Worm (Caenorhabditis elegans) whole organism, young adult: ENCODE data around the gene C48D1.1.

Source experiments
- Y53F4B.3 ChIP-seq: fragments of 200-800 bp; sonication (Bioruptor generic); IDR thresholded peaks from 2 replicates; pipeline ENCODE4 v1.3.6; 2022; ENCODE audit warnings: missing genetic modification reagents, missing genetic modification characterization, missing compliant biosample characterization
- atf-7 ChIP-seq: sonication (generic microtip); optimal IDR thresholded peaks from 2 replicates; lab custom pipeline; 2017; ENCODE audit warnings: mild to moderate bottlenecking, missing genetic modification characterization, missing compliant biosample characterization
- ccch-3 ChIP-seq: fragments of 200-800 bp; sonication (Bioruptor generic); optimal IDR thresholded peaks from 2 replicates; lab custom pipeline; 2018; ENCODE audit warnings: mild to moderate bottlenecking, missing genetic modification characterization, missing compliant biosample characterization
- cebp-1 ChIP-seq, 2 experiments: fragments of 200-800 bp in 1 of 2; sonication (Bioruptor generic) in 1 of 2; sonication (generic microtip) in 1 of 2; IDR thresholded peaks in 1 of 2; optimal IDR thresholded peaks in 1 of 2; 2 replicates each; pipeline versions ENCODE4 v1.3.6 to Lab custom; 2017 to 2022; ENCODE audit warnings: missing compliant biosample characterization in 2 of 2, missing genetic modification characterization in 2 of 2, mild to moderate bottlenecking in 1 of 2, missing genetic modification reagents in 1 of 2, moderate library complexity in 1 of 2
- dpl-1 ChIP-seq: fragments of 150-350 bp; optimal IDR thresholded peaks from 2 replicates; lab custom pipeline; 2014; ENCODE audit warnings: missing biosample characterization, missing genetic modification reagents, missing genetic modification characterization
- lin-26 ChIP-seq: fragments of 200-800 bp; sonication (Bioruptor generic); IDR thresholded peaks from 2 replicates; pipeline ENCODE4 v1.3.6; 2022; ENCODE audit warnings: missing genetic modification reagents, missing genetic modification characterization, missing compliant biosample characterization
- pbrm-1 ChIP-seq: fragments of 200-800 bp; sonication (Bioruptor generic); IDR thresholded peaks from 2 replicates; pipeline ENCODE4 v1.3.6; 2022; ENCODE audit warnings: missing genetic modification reagents, missing genetic modification characterization, missing compliant biosample characterization
- sea-2 ChIP-seq: fragments of 200-800 bp; sonication (Bioruptor generic); IDR thresholded peaks from 2 replicates; pipeline ENCODE4 v1.3.6; 2022; ENCODE audit warnings: missing genetic modification characterization, missing compliant biosample characterization
- snpc-4 ChIP-seq, 5 experiments: fragments of 150-350 bp in 1 of 5; sonication (generic microtip) in 4 of 5; optimal IDR thresholded peaks; 2 replicates each; lab custom pipeline; 2014 to 2018; ENCODE audit warnings: missing genetic modification characterization in 5 of 5, missing biosample characterization in 3 of 5, antibody characterized with exemption in 2 of 5, mild to moderate bottlenecking in 2 of 5, missing compliant biosample characterization in 2 of 5, missing genotype in 2 of 5, moderate library complexity in 2 of 5, missing genetic modification reagents in 1 of 5
- unc-62 ChIP-seq: fragments of 150-350 bp; optimal IDR thresholded peaks from 2 replicates; lab custom pipeline; 2014; ENCODE audit warnings: missing biosample characterization, missing genetic modification reagents, missing genetic modification characterization
- xnd-1 ChIP-seq: sonication (generic microtip); optimal IDR thresholded peaks from 2 replicates; lab custom pipeline; 2016; ENCODE audit warnings: missing genotype, missing genetic modification reagents, missing genetic modification characterization, missing compliant biosample characterization

ce11 chrIV:13190075-13190474 lies 7.1 kb downstream of the C48D1.1 start:
- TF ChIP-seq xnd-1 (tag; lab: Kevin White, UChicago) (no peak), sea-2 (GFP tag; lab: Robert Waterston, UW) (no peak), atf-7 (no peak), pbrm-1 (no peak), ccch-3 (GFP tag; lab: Kevin White, UChicago) (no peak), dpl-1 (GFP tag; lab: Kevin White, UChicago) (no peak), unc-62 (GFP tag; lab: Kevin White, UChicago) (no peak), lin-26 (GFP tag; lab: Robert Waterston, UW) (no peak), cebp-1 (GFP tag; IDR thresholded peaks at IDR 0.05; lab: Robert Waterston, UW) (no peak), cebp-1 (tag; optimal IDR thresholded peaks at IDR 0.05; lab: Kevin White, UChicago) (no peak), snpc-4 (GFP tag; optimal IDR thresholded peaks at IDR 0.05; lab: Kevin White, UChicago) (no peak), snpc-4 (tag; optimal IDR thresholded peaks at IDR 0.05; lab: Kevin White, UChicago) (no peak), Y53F4B.3 (no peak)
